Worm (Caenorhabditis elegans) whole organism, L1 larva: ENCODE data around the gene F20G2.5.
A peak's percentile ranks its signal among the peaks of the same experiment; 100 is the strongest.

Experiments
- C04F5.9 ChIP-seq: sonication (generic microtip); optimal IDR thresholded peaks from 2 replicates; lab custom pipeline; 2016; ENCODE audit warnings: missing genetic modification characterization, missing compliant biosample characterization
- C16A3.4 ChIP-seq: fragments of 150-350 bp; optimal IDR thresholded peaks from 2 replicates; lab custom pipeline; 2014; ENCODE audit warnings: missing biosample characterization, missing genetic modification characterization
- C34B4.2 ChIP-seq: sonication (generic microtip); optimal IDR thresholded peaks from 2 replicates; lab custom pipeline; 2017; ENCODE audit warnings: mild to moderate bottlenecking, missing genetic modification characterization, missing compliant biosample characterization
- F16B12.6 ChIP-seq: fragments of 150-350 bp; optimal IDR thresholded peaks from 2 replicates; lab custom pipeline; 2014; ENCODE audit warnings: missing biosample characterization, missing genetic modification characterization
- Y116A8C.19 ChIP-seq: sonication (generic microtip); optimal IDR thresholded peaks from 2 replicates; lab custom pipeline; 2016; ENCODE audit warnings: missing compliant biosample characterization, missing genetic modification characterization, borderline replicate concordance
- alr-1 ChIP-seq: fragments of 200-800 bp; sonication (Bioruptor generic); optimal IDR thresholded peaks from 2 replicates; lab custom pipeline; 2018; ENCODE audit warnings: borderline replicate concordance, mild to moderate bottlenecking, missing genetic modification characterization, missing compliant biosample characterization
- aly-2 ChIP-seq: fragments of 150-350 bp; optimal IDR thresholded peaks from 2 replicates; lab custom pipeline; 2014; ENCODE audit warnings: missing biosample characterization, missing genetic modification characterization
- ama-1 ChIP-seq: fragments of 150-350 bp; optimal IDR thresholded peaks from 2 replicates; lab custom pipeline; 2014
- ceh-82 ChIP-seq, 3 experiments: fragments of 150-350 bp in 1 of 3; sonication (generic microtip) in 2 of 3; optimal IDR thresholded peaks; 2 replicates each; lab custom pipeline; 2014 to 2017; ENCODE audit warnings: missing biosample characterization in 3 of 3, missing genetic modification characterization in 3 of 3
- ceh-90 ChIP-seq: sonication (generic microtip); optimal IDR thresholded peaks from 2 replicates; lab custom pipeline; 2016; ENCODE audit warnings: missing genetic modification characterization, missing compliant biosample characterization
- ces-1 ChIP-seq: fragments of 150-350 bp; optimal IDR thresholded peaks from 2 replicates; lab custom pipeline; 2014; ENCODE audit warnings: missing biosample characterization, missing genetic modification reagents, missing genetic modification characterization
- dsc-1 ChIP-seq: sonication (generic microtip); optimal IDR thresholded peaks from 2 replicates; lab custom pipeline; 2016; ENCODE audit warnings: mild to moderate bottlenecking, missing genetic modification characterization, missing compliant biosample characterization
- efl-3 ChIP-seq: fragments of 200-800 bp; sonication (Bioruptor generic); optimal IDR thresholded peaks from 2 replicates; lab custom pipeline; 2018; ENCODE audit warnings: mild to moderate bottlenecking, missing genetic modification characterization, missing compliant biosample characterization
- ets-5 ChIP-seq: fragments of 200-800 bp; sonication (Bioruptor generic); IDR thresholded peaks from 2 replicates; pipeline ENCODE4 v1.3.6; 2022; ENCODE audit warnings: missing genetic modification characterization, missing compliant biosample characterization
- fkh-4 ChIP-seq: sonication (generic microtip); optimal IDR thresholded peaks from 2 replicates; lab custom pipeline; 2016; ENCODE audit warnings: missing compliant biosample characterization, missing genetic modification characterization, borderline replicate concordance
- fkh-8 ChIP-seq: sonication (generic microtip); optimal IDR thresholded peaks from 2 replicates; lab custom pipeline; 2016; ENCODE audit warnings: mild to moderate bottlenecking, missing genetic modification characterization, missing compliant biosample characterization
- fos-1 ChIP-seq: fragments of 150-350 bp; optimal IDR thresholded peaks from 2 replicates; lab custom pipeline; 2014; ENCODE audit warnings: missing biosample characterization, missing genetic modification characterization
- grh-1 ChIP-seq: fragments of 200-800 bp; sonication (Bioruptor generic); IDR thresholded peaks from 2 replicates; pipeline ENCODE4 v1.3.6; 2022; ENCODE audit warnings: missing genetic modification reagents, missing genetic modification characterization, missing compliant biosample characterization
- hlh-4 ChIP-seq: sonication (generic microtip); optimal IDR thresholded peaks from 2 replicates; lab custom pipeline; 2016; ENCODE audit warnings: mild to moderate bottlenecking, missing genetic modification characterization, missing compliant biosample characterization
- hpl-2 ChIP-seq: fragments of 150-350 bp; optimal IDR thresholded peaks from 2 replicates; lab custom pipeline; 2014; ENCODE audit warnings: missing biosample characterization, missing genetic modification reagents, missing genetic modification characterization
- irx-1 ChIP-seq: sonication (generic microtip); optimal IDR thresholded peaks from 2 replicates; lab custom pipeline; 2016; ENCODE audit warnings: missing genetic modification characterization, missing compliant biosample characterization
- isw-1 ChIP-seq: fragments of 200-800 bp; sonication (Bioruptor generic); IDR thresholded peaks from 2 replicates; pipeline ENCODE4 v1.3.6; 2022; ENCODE audit warnings: missing genetic modification characterization, missing compliant biosample characterization
- jun-1 ChIP-seq: fragments of 150-350 bp; optimal IDR thresholded peaks from 2 replicates; lab custom pipeline; 2014; ENCODE audit warnings: missing biosample characterization, missing genetic modification reagents, missing genetic modification characterization
- lin-35 ChIP-seq, 2 experiments: fragments of 150-350 bp; optimal IDR thresholded peaks; 2 replicates each; lab custom pipeline; 2014; ENCODE audit warnings: missing biosample characterization in 2 of 2, missing genetic modification characterization in 2 of 2, missing genetic modification reagents in 2 of 2
- lir-3 ChIP-seq: sonication (generic microtip); optimal IDR thresholded peaks from 2 replicates; lab custom pipeline; 2016; ENCODE audit warnings: mild to moderate bottlenecking, missing genetic modification characterization, moderate library complexity, missing compliant biosample characterization; ENCODE audit not compliant: poor library complexity
- mab-9 ChIP-seq: fragments of 200-800 bp; sonication (Bioruptor generic); IDR thresholded peaks from 2 replicates; pipeline ENCODE4 v1.3.6; 2022; ENCODE audit warnings: missing genetic modification reagents, missing genetic modification characterization, missing compliant biosample characterization
- mef-2 ChIP-seq: fragments of 150-350 bp; optimal IDR thresholded peaks from 2 replicates; lab custom pipeline; 2014; ENCODE audit warnings: missing biosample characterization, missing genetic modification characterization
- nhr-11 ChIP-seq: fragments of 150-350 bp; optimal IDR thresholded peaks from 2 replicates; lab custom pipeline; 2014; ENCODE audit warnings: missing biosample characterization, missing genetic modification characterization
- nhr-47 ChIP-seq: sonication (generic microtip); optimal IDR thresholded peaks from 2 replicates; lab custom pipeline; 2016; ENCODE audit warnings: mild to moderate bottlenecking, missing genetic modification characterization, moderate library complexity, missing compliant biosample characterization
- nhr-71 ChIP-seq: sonication (generic microtip); optimal IDR thresholded peaks from 2 replicates; lab custom pipeline; 2016; ENCODE audit warnings: mild to moderate bottlenecking, missing genetic modification characterization, moderate library complexity, missing compliant biosample characterization
- nhr-76 ChIP-seq: sonication (generic microtip); optimal IDR thresholded peaks from 2 replicates; lab custom pipeline; 2017; ENCODE audit warnings: missing biosample characterization, missing genetic modification characterization
- nhr-77 ChIP-seq: fragments of 150-350 bp; optimal IDR thresholded peaks from 2 replicates; lab custom pipeline; 2014; ENCODE audit warnings: missing biosample characterization, missing genetic modification characterization
- skn-1 ChIP-seq: fragments of 150-350 bp; optimal IDR thresholded peaks from 2 replicates; lab custom pipeline; 2014; ENCODE audit warnings: missing biosample characterization, missing genetic modification characterization
- snpc-4 ChIP-seq: fragments of 150-350 bp; optimal IDR thresholded peaks from 2 replicates; lab custom pipeline; 2014; ENCODE audit warnings: missing biosample characterization, missing genetic modification characterization
- snu-23 ChIP-seq: sonication (generic microtip); optimal IDR thresholded peaks from 2 replicates; lab custom pipeline; 2016; ENCODE audit warnings: missing genetic modification characterization, missing compliant biosample characterization
- sox-4 ChIP-seq: sonication (generic microtip); optimal IDR thresholded peaks from 2 replicates; lab custom pipeline; 2016; ENCODE audit warnings: missing genetic modification characterization, missing compliant biosample characterization
- sptf-1 ChIP-seq: fragments of 150-350 bp; optimal IDR thresholded peaks from 2 replicates; lab custom pipeline; 2014; ENCODE audit warnings: missing biosample characterization, missing genetic modification characterization
- unc-86 ChIP-seq: sonication (generic microtip); optimal IDR thresholded peaks from 2 replicates; lab custom pipeline; 2016; ENCODE audit warnings: missing genetic modification characterization, missing compliant biosample characterization
- zag-1 ChIP-seq: fragments of 150-350 bp; optimal IDR thresholded peaks from 2 replicates; lab custom pipeline; 2014; ENCODE audit warnings: missing biosample characterization, missing genetic modification characterization
- zip-4 ChIP-seq: fragments of 200-800 bp; sonication (Bioruptor generic); optimal IDR thresholded peaks from 2 replicates; lab custom pipeline; 2018; ENCODE audit warnings: mild to moderate bottlenecking, missing genetic modification characterization, moderate library complexity, missing compliant biosample characterization
- ztf-11 ChIP-seq, 2 experiments: sonication (generic microtip); optimal IDR thresholded peaks; 2 replicates each; lab custom pipeline; 2016 to 2017; ENCODE audit warnings: missing genetic modification characterization in 2 of 2, missing biosample characterization in 1 of 2, missing compliant biosample characterization in 1 of 2

The F20G2.5 gene

DNA sequence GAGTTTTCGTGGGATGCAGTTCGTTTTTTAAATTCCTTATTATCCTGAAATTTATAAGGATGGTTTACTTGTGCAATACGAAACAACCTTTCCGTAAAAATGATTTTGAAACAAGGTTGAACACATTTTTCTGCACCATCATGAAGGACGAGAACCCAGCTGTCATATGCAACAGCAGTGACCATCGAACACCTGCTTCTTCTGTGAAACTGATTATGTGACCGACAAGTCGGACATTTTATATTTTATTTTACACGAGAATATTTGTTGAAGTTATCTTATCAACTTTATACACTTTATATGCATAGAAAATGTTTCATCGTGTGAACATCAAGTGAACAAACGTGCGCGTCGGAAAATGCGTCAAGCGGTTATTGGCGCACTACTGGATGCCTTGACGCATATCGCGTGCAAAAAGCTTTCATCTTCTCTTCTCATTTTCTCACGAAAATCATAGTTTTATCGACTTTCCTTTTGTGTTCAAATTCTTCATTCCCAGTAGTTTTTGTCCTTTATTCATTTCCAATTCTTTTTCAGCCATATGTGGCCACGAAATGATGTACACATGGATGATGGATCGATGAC is 47.6 kb downstream of the F20G2.5 start, which contains the start of gene sel-10 (continued):
- TF ChIP-seq grh-1 (GFP tag; lab: Robert Waterston, UW) (peak; percentile 15; the same call in 1 of the 2 replicates), dsc-1 (tag; lab: Kevin White, UChicago) (peak; percentile 80), nhr-76 (no peak), jun-1 (peak; percentile 50), skn-1 (tag; lab: Kevin White, UChicago) (peak; percentile 51), zag-1 (no peak), hlh-4 (tag; lab: Kevin White, UChicago) (no peak), ztf-11 (tag; optimal IDR thresholded peaks at IDR 0.05; lab: Kevin White, UChicago) (peak in 1 of 2 experiments; percentile 0), efl-3 (no peak), C16A3.4 (tag; lab: Kevin White, UChicago) (peak; percentile 78), ceh-90 (tag; lab: Kevin White, UChicago) (peak; percentile 49), isw-1 (GFP tag; lab: Robert Waterston, UW) (peak; percentile 68), ceh-82 (tag; optimal IDR thresholded peaks at IDR 0.05; lab: Kevin White, UChicago) (peak; percentile 67 to 85 (median 70)), ets-5 (GFP tag; lab: Robert Waterston, UW) (no peak), ces-1 (GFP tag; lab: Kevin White, UChicago) (no peak), Y116A8C.19 (tag; lab: Kevin White, UChicago) (no peak), snpc-4 (tag; lab: Kevin White, UChicago) (peak; percentile 73), mef-2 (tag; lab: Kevin White, UChicago) (no peak), lir-3 (peak; percentile 57), ama-1 (lab: Kevin White, UChicago) (no peak), zip-4 (GFP tag; lab: Kevin White, UChicago) (peak; percentile 41), nhr-77 (tag; lab: Kevin White, UChicago) (peak; percentile 55), F16B12.6 (peak; percentile 2), nhr-47 (peak; percentile 87), unc-86 (tag; lab: Kevin White, UChicago) (peak; percentile 74), sptf-1 (tag; lab: Kevin White, UChicago) (no peak), fos-1 (no peak), fkh-8 (tag; lab: Kevin White, UChicago) (peak; percentile 71), alr-1 (tag; lab: Kevin White, UChicago) (no peak), hpl-2 (no peak), snu-23 (GFP tag; lab: Kevin White, UChicago) (peak; percentile 81), lin-35 (GFP tag; optimal IDR thresholded peaks at IDR 0.05; lab: Kevin White, UChicago) (peak; percentile 78 to 84), fkh-4 (tag; lab: Kevin White, UChicago) (no peak)

- TF ChIP-seq hlh-4 (tag; lab: Kevin White, UChicago) (no peak), mab-9 (GFP tag; lab: Robert Waterston, UW) (no peak), sox-4 (no peak), C16A3.4 (tag; lab: Kevin White, UChicago) (no peak), nhr-11 (no peak), alr-1 (tag; lab: Kevin White, UChicago) (no peak), C04F5.9 (tag; lab: Kevin White, UChicago) (no peak), irx-1 (tag; lab: Kevin White, UChicago) (no peak), aly-2 (tag; lab: Kevin White, UChicago) (no peak), fkh-8 (tag; lab: Kevin White, UChicago) (no peak), lir-3 (no peak), nhr-47 (no peak), nhr-71 (tag; lab: Kevin White, UChicago) (no peak), C34B4.2 (tag; lab: Kevin White, UChicago) (no peak)
Observed at ce11 chrV:13822752-13823151, 51.4 kb downstream of the F20G2.5 start, which contains the start of gene hpo-31. Gene hpo-31, plus strand, starts transcription at chrV:13823052.
